Worm (Caenorhabditis elegans) whole organism, L1 larva: ENCODE measurements around the gene Y50D7A.10.

Experiments used
- aly-2 ChIP-seq: fragments of 150-350 bp; optimal IDR thresholded peaks from 2 replicates; lab custom pipeline; 2014; ENCODE audit warnings: missing biosample characterization, missing genetic modification characterization
- ama-1 ChIP-seq: fragments of 150-350 bp; optimal IDR thresholded peaks from 2 replicates; lab custom pipeline; 2014
- dpl-1 ChIP-seq, 3 experiments: fragments of 150-350 bp in 2 of 3; sonication (generic microtip) in 1 of 3; optimal IDR thresholded peaks; 2 replicates each; lab custom pipeline; 2014 to 2017; ENCODE audit warnings: missing biosample characterization in 3 of 3, missing genetic modification characterization in 3 of 3, missing genetic modification reagents in 3 of 3
- elt-3 ChIP-seq, 6 experiments: fragments of 150-350 bp in 1 of 6; sonication (generic microtip); optimal IDR thresholded peaks; 2 replicates each; lab custom pipeline; 2017 to 2018; ENCODE audit warnings: missing biosample characterization in 6 of 6, missing genetic modification characterization in 6 of 6, inconsistent platforms in 1 of 6
- fos-1 ChIP-seq: fragments of 150-350 bp; optimal IDR thresholded peaks from 2 replicates; lab custom pipeline; 2014; ENCODE audit warnings: missing biosample characterization, missing genetic modification characterization
- hpl-2 ChIP-seq: fragments of 150-350 bp; optimal IDR thresholded peaks from 2 replicates; lab custom pipeline; 2014; ENCODE audit warnings: missing biosample characterization, missing genetic modification reagents, missing genetic modification characterization
- lin-13 ChIP-seq: fragments of 150-350 bp; optimal IDR thresholded peaks from 2 replicates; lab custom pipeline; 2014; ENCODE audit warnings: missing biosample characterization, missing genetic modification reagents, missing genetic modification characterization
- nhr-11 ChIP-seq: fragments of 150-350 bp; optimal IDR thresholded peaks from 2 replicates; lab custom pipeline; 2014; ENCODE audit warnings: missing biosample characterization, missing genetic modification characterization
- nhr-237 ChIP-seq: fragments of 150-350 bp; optimal IDR thresholded peaks from 2 replicates; lab custom pipeline; 2014; ENCODE audit warnings: missing biosample characterization, missing genetic modification characterization
- nhr-90 ChIP-seq: sonication (generic microtip); optimal IDR thresholded peaks from 2 replicates; lab custom pipeline; 2016; ENCODE audit warnings: mild to moderate bottlenecking, missing genetic modification characterization, missing compliant biosample characterization; ENCODE audit not compliant: poor library complexity
- rnt-1 ChIP-seq: sonication (generic microtip); optimal IDR thresholded peaks from 2 replicates; lab custom pipeline; 2016; ENCODE audit warnings: mild to moderate bottlenecking, missing genetic modification characterization, moderate library complexity, missing compliant biosample characterization
- skn-1 ChIP-seq: fragments of 150-350 bp; optimal IDR thresholded peaks from 2 replicates; lab custom pipeline; 2014; ENCODE audit warnings: missing biosample characterization, missing genetic modification characterization
- snu-23 ChIP-seq: sonication (generic microtip); optimal IDR thresholded peaks from 2 replicates; lab custom pipeline; 2016; ENCODE audit warnings: missing genetic modification characterization, missing compliant biosample characterization

ce11 chrIII:344322-344721, 29.1 kb downstream of the Y50D7A.10 start:
- TF ChIP-seq elt-3 (tag; optimal IDR thresholded peaks at IDR 0.05; lab: Kevin White, UChicago) (no peak), nhr-11 (tag; lab: Kevin White, UChicago) (no peak), ama-1 (lab: Kevin White, UChicago) (peak; percentile 58), lin-13 (GFP tag; lab: Kevin White, UChicago) (no peak), skn-1 (tag; lab: Kevin White, UChicago) (no peak), aly-2 (no peak), nhr-237 (tag; lab: Kevin White, UChicago) (no peak), snu-23 (GFP tag; lab: Kevin White, UChicago) (no peak), rnt-1 (tag; lab: Kevin White, UChicago) (no peak), nhr-90 (no peak), dpl-1 (GFP tag; optimal IDR thresholded peaks at IDR 0.05; lab: Kevin White, UChicago) (no peak), hpl-2 (no peak), fos-1 (no peak)
